Worm (Caenorhabditis elegans): Measurements from ENCODE around the gene F25E5.2.

Gene F25E5.2

DNA sequence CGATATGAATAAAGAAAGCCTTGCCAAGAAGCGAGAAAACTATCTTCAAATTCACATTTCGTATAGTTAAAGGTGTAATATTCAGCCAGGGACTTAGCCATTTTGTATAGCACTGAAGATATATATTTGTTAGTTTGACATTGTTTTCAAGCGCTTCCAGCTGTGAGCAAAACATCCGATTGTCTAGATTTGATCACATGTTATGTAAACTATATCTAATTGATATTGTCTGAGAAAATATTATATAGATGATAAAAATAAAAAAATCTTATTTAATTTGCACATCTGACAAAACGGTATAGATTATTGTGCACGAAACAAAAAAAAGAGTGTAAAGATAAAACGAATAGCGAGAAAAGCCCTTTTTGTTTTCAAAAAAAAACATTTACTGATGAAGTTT, 9.6 kb downstream of the F25E5.2 start, which contains the start of gene srh-89:
Gene srh-89, minus strand, starts transcription at position 101 of the 400 bp plus-strand sequence.
- TF ChIP-seq med-1 (GFP tag; optimal IDR thresholded peaks at IDR 0.05; ENCODE audit: insufficient read depth) = no peak

ce11 chrV:7465509-7465908, 10.4 kb downstream of the F25E5.2 start, which contains the start of gene F25E5.1:
F25E5.1 (plus strand) TSS chrV:7465884.
- peak; percentile 27 for TF ChIP-seq cog-1 (tag; optimal IDR thresholded peaks at IDR 0.05)
- TF ChIP-seq med-1 (GFP tag; optimal IDR thresholded peaks at IDR 0.05; ENCODE audit: insufficient read depth) = no peak
- 0 out of 2 replicates have a peak, but pooled peaks have one; percentile 57 for TF ChIP-seq ztf-23 (GFP tag; IDR thresholded peaks at IDR 0.05)
- no peak for TF ChIP-seq tab-1 (GFP tag; IDR thresholded peaks at IDR 0.05)

DNA sequence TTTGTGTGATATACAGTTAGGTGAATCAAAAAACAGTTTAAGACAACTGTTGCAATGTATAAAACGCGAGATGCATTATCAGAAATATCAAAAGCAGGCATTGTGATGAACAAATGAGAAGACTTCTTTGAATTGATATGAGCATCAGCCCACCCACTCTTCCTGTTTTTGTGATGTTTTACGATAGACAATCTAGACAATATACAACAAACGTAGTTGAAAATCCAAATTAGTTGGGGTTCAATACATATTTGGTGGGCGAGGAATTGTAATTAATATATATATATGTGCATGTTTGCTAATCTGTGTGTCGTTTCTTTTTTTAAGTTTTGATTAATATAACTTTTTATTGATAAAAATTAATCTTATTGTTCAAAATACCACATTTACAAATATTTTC, 17.7 kb downstream of the F25E5.2 start, which contains the start of gene str-28:
Gene str-28, minus strand, starts transcription at position 101 of the 400 bp plus-strand sequence.
- TF ChIP-seq flt-1 (GFP tag; IDR thresholded peaks at IDR 0.05) (no peak), klf-2 (GFP tag; conservative IDR thresholded peaks at IDR 0.05) (no peak), med-1 (GFP tag; optimal IDR thresholded peaks at IDR 0.05; ENCODE audit: insufficient read depth) (no peak), ztf-23 (GFP tag; IDR thresholded peaks at IDR 0.05) (no peak), ref-1 (GFP tag; conservative IDR thresholded peaks at IDR 0.05) (no peak), T22C8.4 (GFP tag; IDR thresholded peaks at IDR 0.05) (no peak), ztf-29 (GFP tag; IDR thresholded peaks at IDR 0.05) (no peak), cog-1 (tag; optimal IDR thresholded peaks at IDR 0.05) (no peak), tab-1 (GFP tag; IDR thresholded peaks at IDR 0.05) (no peak)

ce11 chrV:7476766-7477165, 21.7 kb downstream of the F25E5.2 start, which contains the start of gene srh-125:
srh-125 (minus strand) TSS chrV:7476866.
- no peak for TF ChIP-seq ref-1 (GFP tag; conservative IDR thresholded peaks at IDR 0.05)
- TF ChIP-seq med-1 (GFP tag; optimal IDR thresholded peaks at IDR 0.05; ENCODE audit: insufficient read depth) = no peak
- TF ChIP-seq ztf-23 (GFP tag; IDR thresholded peaks at IDR 0.05) = no peak
- TF ChIP-seq cog-1 (tag; optimal IDR thresholded peaks at IDR 0.05) = no peak
- TF ChIP-seq T22C8.4 (GFP tag; IDR thresholded peaks at IDR 0.05) = no peak
- no peak for TF ChIP-seq klf-2 (GFP tag; conservative IDR thresholded peaks at IDR 0.05)
- TF ChIP-seq ztf-29 (GFP tag; IDR thresholded peaks at IDR 0.05) = no peak
- no peak for TF ChIP-seq tab-1 (GFP tag; IDR thresholded peaks at IDR 0.05)

- no peak for TF ChIP-seq ztf-29 (GFP tag; IDR thresholded peaks at IDR 0.05)
These were observed 23.3 kb downstream of the F25E5.2 start, which contains the start of gene str-190 for ce11 chrV:7478404-7478803. str-190 (minus strand) TSS chrV:7478504.

ce11 chrV:7480949-7481348, 25.8 kb downstream of the F25E5.2 start, which contains the start of gene C18B10.6:
C18B10.6 (minus strand) TSS chrV:7481049.
- TF ChIP-seq tab-1 (GFP tag; IDR thresholded peaks at IDR 0.05) (no peak), klf-2 (GFP tag; conservative IDR thresholded peaks at IDR 0.05) (no peak), med-1 (GFP tag; optimal IDR thresholded peaks at IDR 0.05; ENCODE audit: insufficient read depth) (no peak)

DNA sequence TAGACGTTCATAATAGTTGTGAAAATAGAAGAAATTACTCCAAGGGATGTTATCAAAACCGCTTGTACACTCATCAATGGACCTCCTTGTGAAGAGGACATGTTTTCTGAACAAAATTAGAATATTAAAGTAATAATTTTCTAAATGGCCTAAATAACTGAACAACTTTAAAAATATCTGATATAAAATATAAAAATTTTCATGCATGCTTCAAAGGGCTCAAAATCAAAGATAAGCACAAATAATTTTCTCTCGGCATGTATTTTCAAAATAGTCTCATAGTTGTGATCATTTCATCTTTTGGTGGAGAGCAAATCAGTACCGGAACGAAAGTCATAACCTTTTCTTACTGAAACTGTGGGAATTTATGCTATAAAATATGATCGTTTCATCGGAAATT, 29.9 kb downstream of the F25E5.2 start, which contains the start of gene srbc-8:
Gene srbc-8, minus strand, starts transcription at position 101 of the 400 bp plus-strand sequence.
- TF ChIP-seq med-1 (GFP tag; optimal IDR thresholded peaks at IDR 0.05; ENCODE audit: insufficient read depth) (no peak), flt-1 (GFP tag; IDR thresholded peaks at IDR 0.05) (no peak), klf-2 (GFP tag; conservative IDR thresholded peaks at IDR 0.05) (no peak)

DNA sequence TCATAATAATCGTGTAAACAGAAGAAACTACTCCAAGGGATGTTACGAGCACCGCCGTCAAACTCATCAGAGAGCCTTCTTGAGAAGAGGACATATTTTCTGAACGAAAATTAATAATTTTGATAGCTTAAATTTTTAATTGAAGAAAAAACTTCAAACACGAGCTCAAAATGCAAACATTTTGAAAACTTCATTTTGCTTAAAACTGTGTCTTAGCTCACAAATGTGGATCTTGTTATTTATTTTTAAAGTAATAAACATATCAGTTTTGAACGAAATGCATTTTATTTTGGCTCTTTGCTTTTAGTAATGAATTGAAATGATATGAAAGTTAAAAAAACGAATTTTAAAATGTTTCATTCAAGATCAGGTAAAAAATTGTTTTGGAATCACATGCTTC, 32.4 kb downstream of the F25E5.2 start, which contains the start of gene srbc-7:
Gene srbc-7, minus strand, starts transcription at position 101 of the 400 bp plus-strand sequence.
- TF ChIP-seq cog-1 (tag; optimal IDR thresholded peaks at IDR 0.05) (no peak), klf-2 (GFP tag; conservative IDR thresholded peaks at IDR 0.05) (no peak), tab-1 (GFP tag; IDR thresholded peaks at IDR 0.05) (no peak), T22C8.4 (GFP tag; IDR thresholded peaks at IDR 0.05) (no peak), med-1 (GFP tag; optimal IDR thresholded peaks at IDR 0.05; ENCODE audit: insufficient read depth) (no peak), ref-1 (GFP tag; conservative IDR thresholded peaks at IDR 0.05) (no peak), flt-1 (GFP tag; IDR thresholded peaks at IDR 0.05) (no peak), ztf-29 (GFP tag; IDR thresholded peaks at IDR 0.05) (no peak)

ce11 chrV:7490340-7490739, 35.2 kb downstream of the F25E5.2 start, which contains the start of gene srbc-9:
srbc-9 (minus strand) TSS chrV:7490440.
- no peak for TF ChIP-seq ztf-23 (GFP tag; IDR thresholded peaks at IDR 0.05)

DNA sequence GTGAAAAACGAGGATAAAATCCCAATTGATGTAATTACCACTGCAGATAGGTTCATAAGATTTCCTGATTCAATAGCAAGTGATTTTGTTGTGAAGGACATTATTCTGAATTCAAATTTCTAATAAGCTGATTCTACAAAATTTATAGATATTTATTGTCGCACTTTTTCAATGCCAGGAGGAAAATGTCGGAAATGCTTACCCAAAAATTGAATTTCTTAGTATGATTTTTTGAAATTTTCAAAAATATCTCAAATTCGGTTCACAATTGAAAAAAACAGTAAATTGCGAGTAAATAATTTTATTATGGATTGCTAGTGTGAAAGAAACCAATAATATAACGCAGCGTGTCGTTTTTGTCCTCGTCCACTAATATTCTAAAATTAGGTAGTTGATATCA, 37.8 kb downstream of the F25E5.2 start, which contains the start of gene srbc-10:
Gene srbc-10, minus strand, starts transcription at position 101 of the 400 bp plus-strand sequence.
- no peak for TF ChIP-seq ztf-23 (GFP tag; IDR thresholded peaks at IDR 0.05)
- TF ChIP-seq tab-1 (GFP tag; IDR thresholded peaks at IDR 0.05) = no peak
- no peak for TF ChIP-seq flt-1 (GFP tag; IDR thresholded peaks at IDR 0.05)
- no peak for TF ChIP-seq klf-2 (GFP tag; conservative IDR thresholded peaks at IDR 0.05)
- TF ChIP-seq ztf-29 (GFP tag; IDR thresholded peaks at IDR 0.05) = no peak
- no peak for TF ChIP-seq ref-1 (GFP tag; conservative IDR thresholded peaks at IDR 0.05)
- no peak for TF ChIP-seq cog-1 (tag; optimal IDR thresholded peaks at IDR 0.05)

- no peak for TF ChIP-seq klf-2 (GFP tag; conservative IDR thresholded peaks at IDR 0.05)
- TF ChIP-seq ref-1 (GFP tag; conservative IDR thresholded peaks at IDR 0.05) = no peak
- no peak for TF ChIP-seq ztf-29 (GFP tag; IDR thresholded peaks at IDR 0.05)
- TF ChIP-seq tab-1 (GFP tag; IDR thresholded peaks at IDR 0.05) = no peak
- no peak for TF ChIP-seq ztf-23 (GFP tag; IDR thresholded peaks at IDR 0.05)
- TF ChIP-seq cog-1 (tag; optimal IDR thresholded peaks at IDR 0.05) = no peak
- TF ChIP-seq med-1 (GFP tag; optimal IDR thresholded peaks at IDR 0.05; ENCODE audit: insufficient read depth) = no peak
- TF ChIP-seq flt-1 (GFP tag; IDR thresholded peaks at IDR 0.05) = no peak
- TF ChIP-seq T22C8.4 (GFP tag; IDR thresholded peaks at IDR 0.05) = no peak
These were observed 40.1 kb downstream of the F25E5.2 start, which contains the start of gene srbc-11 for ce11 chrV:7495189-7495588. srbc-11 (minus strand) TSS chrV:7495289.

Data from whole organism, midembryonic.